Fruit fly (Drosophila melanogaster): ENCODE measurements around the gene Prosbeta7.

Prosbeta7 gene

DNA sequence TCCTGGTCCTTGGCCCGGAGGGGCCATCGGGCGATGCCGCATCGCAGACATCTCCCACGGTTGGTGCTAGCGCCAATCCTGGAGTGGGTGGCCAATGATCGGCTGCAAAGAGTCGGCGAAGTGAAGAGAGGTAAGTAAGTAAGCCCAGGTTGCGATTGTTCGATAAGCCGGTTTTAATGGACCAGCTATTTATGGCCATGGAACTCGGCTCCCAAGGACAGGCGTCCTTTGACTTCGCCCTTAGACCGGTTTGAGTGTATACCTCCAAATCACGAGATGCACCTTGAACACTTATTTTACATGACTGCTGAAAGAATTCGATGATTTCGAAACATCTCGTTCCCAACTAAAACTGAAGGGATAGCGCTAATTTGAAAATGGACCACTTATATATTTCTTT lies 27.6 kb upstream of the Prosbeta7 start:
- TF ChIP-seq ttk (optimal IDR thresholded peaks at IDR 0.05) (no peak), h (optimal IDR thresholded peaks at IDR 0.05) (no peak), psq (optimal IDR thresholded peaks at IDR 0.05) (no peak), Sin3A (optimal IDR thresholded peaks at IDR 0.05) (no peak), insv (optimal IDR thresholded peaks at IDR 0.05) (no peak), Myc (optimal IDR thresholded peaks at IDR 0.05) (no peak)

DNA sequence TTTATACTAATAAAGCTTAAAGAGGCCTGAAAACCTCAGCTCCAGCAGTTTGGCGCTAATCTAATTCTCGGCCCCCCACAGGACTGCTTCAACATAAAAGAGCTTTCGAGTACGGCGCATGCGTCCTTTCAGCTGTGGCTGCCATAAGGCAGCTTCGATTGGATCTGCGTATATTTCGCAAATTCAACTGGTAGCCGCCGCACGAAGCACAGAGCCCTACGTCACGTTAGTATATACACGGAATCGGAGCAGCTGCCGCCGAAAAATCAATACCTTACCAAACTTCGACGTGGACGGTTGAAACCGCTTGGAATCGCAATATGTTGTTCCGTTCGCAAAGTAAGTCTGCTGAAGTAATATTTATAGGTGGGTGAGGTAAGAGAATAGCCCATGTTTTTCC lies 18.4 kb upstream of the Prosbeta7 start, which contains the start of gene 7B2:
TSS of gene 7B2 (plus strand) at position 169 of the 400 bp plus-strand sequence.
- no peak for TF ChIP-seq Myc (optimal IDR thresholded peaks at IDR 0.05)

DNA sequence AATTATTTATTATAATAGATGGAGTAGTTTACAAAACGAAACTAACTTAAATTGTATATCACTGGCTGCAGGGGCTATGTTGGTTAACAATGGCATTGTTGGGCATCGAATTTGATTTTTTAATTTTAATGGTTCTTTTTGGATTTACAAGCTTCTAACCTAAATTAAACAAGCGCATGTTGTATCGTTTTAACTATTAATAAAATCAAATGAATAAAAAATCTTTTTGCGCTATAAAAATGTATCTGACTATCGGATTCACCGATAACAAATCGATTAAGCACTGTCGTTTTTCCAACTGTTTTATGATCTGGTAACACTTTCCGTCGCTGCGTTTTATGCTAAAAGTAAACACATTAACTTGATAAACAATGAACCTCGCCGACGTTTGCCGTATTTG lies 16.6 kb upstream of the Prosbeta7 start, which contains the start of the genes hd and CG14667:
TSS of gene hd (minus strand) at position 243 of the 400 bp plus-strand sequence.
TSS of gene CG14667 (plus strand) at position 303 of the 400 bp plus-strand sequence.
- TF ChIP-seq h (optimal IDR thresholded peaks at IDR 0.05) (no peak), Sin3A (optimal IDR thresholded peaks at IDR 0.05) (no peak), psq (optimal IDR thresholded peaks at IDR 0.05) (no peak), Myc (optimal IDR thresholded peaks at IDR 0.05) (no peak), ttk (optimal IDR thresholded peaks at IDR 0.05) (no peak), insv (optimal IDR thresholded peaks at IDR 0.05) (no peak)

DNA sequence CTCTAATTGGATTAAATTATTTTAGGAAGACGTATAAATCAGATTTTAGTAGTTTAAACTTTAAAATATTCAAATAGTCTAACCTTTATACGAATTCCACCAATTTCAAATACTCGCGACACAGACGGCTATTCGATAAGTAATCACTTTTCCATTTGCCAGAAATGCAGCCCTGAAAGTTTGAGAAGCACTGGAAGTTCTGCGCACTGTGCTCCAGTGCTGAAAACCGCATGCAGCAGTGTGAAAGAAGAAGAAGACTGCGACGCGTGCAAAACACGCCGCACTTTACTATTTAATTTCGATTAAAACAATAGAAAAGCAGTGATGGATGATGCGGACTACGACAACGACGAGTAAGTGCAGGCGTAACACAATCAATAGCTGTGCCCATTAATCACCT lies 13.4 kb upstream of the Prosbeta7 start, which contains the start of gene Polr2F:
TSS of gene Polr2F (plus strand) at position 233 of the 400 bp plus-strand sequence.
- TF ChIP-seq Myc (optimal IDR thresholded peaks at IDR 0.05) (no peak), insv (optimal IDR thresholded peaks at IDR 0.05) (no peak), h (optimal IDR thresholded peaks at IDR 0.05) (no peak), Sin3A (optimal IDR thresholded peaks at IDR 0.05) (no peak), ttk (optimal IDR thresholded peaks at IDR 0.05) (no peak), psq (optimal IDR thresholded peaks at IDR 0.05) (peak; percentile 1)

DNA sequence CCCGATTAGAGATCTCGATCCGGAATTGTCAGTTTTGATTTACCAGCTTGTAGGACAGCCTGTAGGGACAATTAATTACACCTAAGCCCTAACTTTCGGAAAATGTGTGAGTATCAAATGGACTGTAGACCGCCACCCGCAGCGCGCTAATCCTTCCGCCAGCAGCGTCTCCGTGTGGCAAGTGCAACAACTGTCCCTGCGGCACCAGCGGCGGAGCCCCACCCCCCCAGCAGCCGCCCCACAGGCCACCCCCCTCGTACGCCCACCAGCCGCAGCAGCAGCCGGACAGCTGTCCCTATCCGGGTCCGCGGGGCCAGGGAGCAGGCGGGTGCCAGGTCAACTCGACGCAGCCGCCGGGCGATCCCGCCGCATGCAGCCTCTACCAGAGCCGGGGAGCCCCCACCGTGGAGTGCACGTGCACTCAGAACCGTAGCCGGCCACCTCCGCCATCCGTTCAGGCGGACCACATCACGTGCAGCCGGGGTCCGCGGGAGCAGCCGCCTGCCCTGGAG lies 11.4 kb upstream of the Prosbeta7 start, which contains the start of the genes CG31542 and CG34277:
TSS of gene CG31542 (plus strand) at position 51 of the 512 bp plus-strand sequence.
TSS of gene CG34277 (plus strand) at position 51 of the 512 bp plus-strand sequence.
- no peak for TF ChIP-seq ttk (optimal IDR thresholded peaks at IDR 0.05)
- TF ChIP-seq psq (optimal IDR thresholded peaks at IDR 0.05) = no peak
- TF ChIP-seq insv (optimal IDR thresholded peaks at IDR 0.05) = no peak
- TF ChIP-seq Sin3A (optimal IDR thresholded peaks at IDR 0.05) = no peak

- TF ChIP-seq ttk (optimal IDR thresholded peaks at IDR 0.05) = no peak
- TF ChIP-seq h (optimal IDR thresholded peaks at IDR 0.05) = no peak
- no peak for TF ChIP-seq Sin3A (optimal IDR thresholded peaks at IDR 0.05)
- no peak for TF ChIP-seq psq (optimal IDR thresholded peaks at IDR 0.05)
- TF ChIP-seq Myc (optimal IDR thresholded peaks at IDR 0.05) = no peak
- TF ChIP-seq insv (optimal IDR thresholded peaks at IDR 0.05) = no peak
These were observed 10.1 kb upstream of the Prosbeta7 start, which contains the start of gene Cerk for dm6 chr3R:5368170-5368781. TSS of gene Cerk (minus strand) at chr3R:5368306.

dm6 chr3R:5367512-5368169 lies 9.5 kb upstream of the Prosbeta7 start:
- TF ChIP-seq insv (optimal IDR thresholded peaks at IDR 0.05) = no peak
- TF ChIP-seq psq (optimal IDR thresholded peaks at IDR 0.05) = no peak
- no peak for TF ChIP-seq Sin3A (optimal IDR thresholded peaks at IDR 0.05)
- TF ChIP-seq h (optimal IDR thresholded peaks at IDR 0.05) = no peak
- TF ChIP-seq Myc (optimal IDR thresholded peaks at IDR 0.05) = no peak
- TF ChIP-seq ttk (optimal IDR thresholded peaks at IDR 0.05) = no peak

DNA sequence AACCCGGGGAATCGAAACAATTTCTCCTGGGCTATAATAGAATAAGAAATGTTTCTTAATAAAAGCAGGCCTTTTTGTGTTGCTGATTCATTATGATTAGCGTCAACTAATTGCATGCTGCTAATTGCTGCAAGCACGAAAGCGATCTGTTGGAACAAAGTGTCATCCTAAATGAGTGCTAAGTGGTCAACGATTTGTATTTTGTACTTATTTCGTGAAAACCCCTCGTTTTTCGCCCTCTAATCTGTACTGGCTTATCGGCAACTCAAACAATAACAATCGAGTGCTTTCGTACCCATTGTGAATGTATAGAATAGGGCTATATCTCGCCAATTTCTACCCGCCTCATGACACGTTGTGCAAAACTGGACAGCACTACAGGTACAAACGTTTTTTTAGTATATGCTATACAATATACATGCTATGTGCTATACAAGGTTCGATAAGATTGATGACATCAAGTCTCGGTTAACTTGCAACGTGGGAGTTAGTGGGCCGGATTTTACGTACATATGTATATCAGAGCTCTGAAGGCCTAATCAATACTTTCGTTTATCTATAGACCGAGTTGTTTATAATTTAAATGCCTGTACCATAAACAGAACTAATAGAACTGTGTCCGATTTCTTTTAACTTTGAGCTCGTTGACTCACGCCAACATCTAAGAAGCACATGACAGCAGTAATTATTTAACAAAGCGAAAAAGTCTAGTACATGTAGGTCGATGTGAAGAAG lies 6.5 kb upstream of the Prosbeta7 start:
- TF ChIP-seq Sin3A (optimal IDR thresholded peaks at IDR 0.05) (no peak), Myc (optimal IDR thresholded peaks at IDR 0.05) (no peak), ttk (optimal IDR thresholded peaks at IDR 0.05) (no peak), h (optimal IDR thresholded peaks at IDR 0.05) (no peak), psq (optimal IDR thresholded peaks at IDR 0.05) (no peak), insv (optimal IDR thresholded peaks at IDR 0.05) (no peak)

- TF ChIP-seq h (optimal IDR thresholded peaks at IDR 0.05) (no peak), ttk (optimal IDR thresholded peaks at IDR 0.05) (no peak), insv (optimal IDR thresholded peaks at IDR 0.05) (no peak), Myc (optimal IDR thresholded peaks at IDR 0.05) (no peak), psq (optimal IDR thresholded peaks at IDR 0.05) (no peak), Sin3A (optimal IDR thresholded peaks at IDR 0.05) (no peak)
These were observed 5.2 kb upstream of the Prosbeta7 start for dm6 chr3R:5363412-5363811.

- no peak for TF ChIP-seq Myc (optimal IDR thresholded peaks at IDR 0.05)
- TF ChIP-seq Sin3A (optimal IDR thresholded peaks at IDR 0.05) = no peak
- no peak for TF ChIP-seq insv (optimal IDR thresholded peaks at IDR 0.05)
These were observed 3.6 kb upstream of the Prosbeta7 start for dm6 chr3R:5361681-5362319.

DNA sequence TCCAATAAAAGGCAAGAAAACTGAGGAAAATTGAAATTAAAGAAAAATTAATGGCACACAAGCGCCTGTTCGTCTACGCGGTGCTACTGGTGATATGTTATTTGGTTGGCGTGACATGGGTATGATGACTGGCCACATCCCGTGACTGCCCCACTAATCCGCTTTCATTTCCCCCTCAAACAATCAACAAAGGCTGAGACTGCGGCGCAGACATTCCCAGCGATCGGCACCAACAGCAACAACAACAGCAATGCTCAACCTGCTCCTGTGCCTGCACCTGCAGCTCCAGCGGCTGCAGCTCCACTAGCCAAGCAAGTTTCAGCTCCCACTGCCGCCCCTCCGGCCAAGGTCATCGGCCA lies 3.0 kb downstream of the Prosbeta7 start:
- no peak for TF ChIP-seq Sin3A (optimal IDR thresholded peaks at IDR 0.05)

All from Kc167 (cell line).